Fruit fly (Drosophila melanogaster) whole organism, prepupa: ENCODE measurements around the gene CG10466.

Experiments
- Blimp-1 ChIP-seq: fragments of 200-800 bp; sonication (Bioruptor generic); optimal IDR thresholded peaks from 3 replicates; lab custom pipeline; 2017; ENCODE audit warnings: missing biosample characterization, missing genetic modification characterization, mild to moderate bottlenecking, moderate library complexity, missing genetic modification reagents
- CG10631 ChIP-seq: fragments of 200-800 bp; sonication (Bioruptor generic); optimal IDR thresholded peaks from 2 replicates; lab custom pipeline; 2016; ENCODE audit warnings: missing biosample characterization, missing genetic modification characterization
- CG10669 ChIP-seq: fragments of 200-800 bp; sonication (Bioruptor generic); optimal IDR thresholded peaks from 3 replicates; lab custom pipeline; 2018; ENCODE audit warnings: missing biosample characterization, mild to moderate bottlenecking, missing genetic modification characterization, moderate library complexity
- CG11294 ChIP-seq: fragments of 200-800 bp; sonication (Bioruptor generic); IDR thresholded peaks from 2 replicates; pipeline ENCODE4 v1.3.6; 2022; ENCODE audit warnings: missing biosample characterization, missing genetic modification characterization
- CG11762 ChIP-seq: fragments of 200-800 bp; sonication (Bioruptor generic); optimal IDR thresholded peaks from 3 replicates; lab custom pipeline; 2016; ENCODE audit warnings: missing biosample characterization, missing genetic modification characterization; ENCODE audit not compliant: insufficient read depth
- CG11902 ChIP-seq: fragments of 200-800 bp; sonication (Bioruptor generic); optimal IDR thresholded peaks from 3 replicates; lab custom pipeline; 2016; ENCODE audit warnings: missing biosample characterization, missing genetic modification characterization
- CG15336 ChIP-seq: fragments of 200-800 bp; sonication (Bioruptor generic); IDR thresholded peaks from 2 replicates; pipeline ENCODE4 v1.3.6; 2022; ENCODE audit warnings: missing biosample characterization, missing genetic modification characterization
- CG32006 ChIP-seq: fragments of 200-800 bp; sonication (Bioruptor generic); optimal IDR thresholded peaks from 3 replicates; lab custom pipeline; 2017; ENCODE audit warnings: missing biosample characterization, mild to moderate bottlenecking, missing genetic modification characterization
- CG34406 ChIP-seq: fragments of 200-800 bp; sonication (Bioruptor generic); optimal IDR thresholded peaks from 3 replicates; lab custom pipeline; 2016; ENCODE audit warnings: missing biosample characterization, missing genetic modification characterization
- CG6276 ChIP-seq: fragments of 200-800 bp; sonication (Bioruptor generic); optimal IDR thresholded peaks from 2 replicates; lab custom pipeline; 2017; ENCODE audit warnings: missing biosample characterization, mild to moderate bottlenecking, missing genetic modification characterization
- CG6792 ChIP-seq: fragments of 200-800 bp; sonication (Bioruptor generic); optimal IDR thresholded peaks from 3 replicates; lab custom pipeline; 2016; ENCODE audit warnings: missing biosample characterization, missing genetic modification characterization
- CG7368 ChIP-seq: fragments of 200-800 bp; sonication (Bioruptor generic); optimal IDR thresholded peaks from 3 replicates; lab custom pipeline; 2016; ENCODE audit warnings: missing biosample characterization, missing genetic modification characterization
- CG8319 ChIP-seq: fragments of 200-800 bp; sonication (Bioruptor generic); optimal IDR thresholded peaks from 3 replicates; lab custom pipeline; 2016; ENCODE audit warnings: missing biosample characterization, missing genetic modification characterization
- CG8632 ChIP-seq: fragments of 200-800 bp; sonication (Bioruptor generic); optimal IDR thresholded peaks from 3 replicates; lab custom pipeline; 2016; ENCODE audit warnings: missing biosample characterization, missing genetic modification characterization
- Eip78C ChIP-seq: fragments of 200-800 bp; sonication (Bioruptor generic); peaks from one replicate; lab custom pipeline; 2016; ENCODE audit warnings: missing biosample characterization, missing genetic modification characterization
- Eip93F ChIP-seq: fragments of 200-800 bp; sonication (Bioruptor generic); optimal IDR thresholded peaks from 2 replicates; lab custom pipeline; 2016; ENCODE audit warnings: missing biosample characterization, mild to moderate bottlenecking, missing genetic modification characterization
- Ets21C ChIP-seq: fragments of 200-800 bp; sonication (Bioruptor generic); optimal IDR thresholded peaks from 3 replicates; lab custom pipeline; 2016; ENCODE audit warnings: missing biosample characterization, missing genetic modification characterization
- Gug ChIP-seq: fragments of 200-800 bp; sonication (Bioruptor generic); IDR thresholded peaks from 2 replicates; pipeline ENCODE4 v1.3.6; 2022; ENCODE audit warnings: missing biosample characterization, missing genetic modification characterization
- OdsH ChIP-seq: fragments of 200-800 bp; sonication (Bioruptor generic); optimal IDR thresholded peaks from 3 replicates; lab custom pipeline; 2016; ENCODE audit warnings: missing biosample characterization, missing genetic modification characterization
- Smox ChIP-seq: fragments of 200-800 bp; sonication (Bioruptor generic); optimal IDR thresholded peaks from 3 replicates; lab custom pipeline; 2016; ENCODE audit warnings: missing biosample characterization, missing genetic modification characterization
- Sox15 ChIP-seq: fragments of 200-800 bp; sonication (Bioruptor generic); optimal IDR thresholded peaks from 3 replicates; lab custom pipeline; 2016; ENCODE audit warnings: missing biosample characterization, missing genetic modification characterization
- acj6 ChIP-seq: fragments of 200-800 bp; sonication (Bioruptor generic); optimal IDR thresholded peaks from 3 replicates; lab custom pipeline; 2016; ENCODE audit warnings: missing biosample characterization, missing genetic modification characterization
- cyc ChIP-seq: fragments of 200-800 bp; sonication (Bioruptor generic); optimal IDR thresholded peaks from 3 replicates; lab custom pipeline; 2016; ENCODE audit warnings: missing biosample characterization, missing genetic modification characterization
- dsx ChIP-seq: fragments of 200-800 bp; optimal IDR thresholded peaks from 3 replicates; lab custom pipeline; 2019; ENCODE audit warnings: missing biosample characterization, mild to moderate bottlenecking, missing genetic modification characterization, moderate library complexity; ENCODE audit not compliant: poor library complexity, severe bottlenecking
- eg ChIP-seq: fragments of 200-800 bp; sonication (Bioruptor generic); IDR thresholded peaks from 3 replicates; pipeline ENCODE4 v1.3.6; 2022; ENCODE audit warnings: missing biosample characterization, missing genetic modification characterization
- esn ChIP-seq: fragments of 200-800 bp; sonication (Bioruptor generic); optimal IDR thresholded peaks from 2 replicates; lab custom pipeline; 2016; ENCODE audit warnings: missing biosample characterization, mild to moderate bottlenecking, missing genetic modification characterization, moderate library complexity
- salr ChIP-seq, 2 experiments: fragments of 200-800 bp; sonication (Bioruptor generic); optimal IDR thresholded peaks; 3 replicates each; lab custom pipeline; 2016 to 2018; ENCODE audit warnings: missing biosample characterization in 2 of 2, missing genetic modification characterization in 2 of 2, mild to moderate bottlenecking in 1 of 2
- spab ChIP-seq: fragments of 200-800 bp; sonication (Bioruptor generic); optimal IDR thresholded peaks from 2 replicates; lab custom pipeline; 2017; ENCODE audit warnings: missing biosample characterization, mild to moderate bottlenecking, missing genetic modification characterization, missing genetic modification reagents
- ss ChIP-seq, 2 experiments: fragments of 200-800 bp; sonication (Bioruptor generic); optimal IDR thresholded peaks; 2 replicates in 1 of 2; 3 replicates in 1 of 2; lab custom pipeline; 2017 to 2018; ENCODE audit warnings: mild to moderate bottlenecking in 2 of 2, missing biosample characterization in 2 of 2, missing genetic modification characterization in 2 of 2, moderate library complexity in 1 of 2
- topi ChIP-seq: fragments of 200-800 bp; sonication (Bioruptor generic); optimal IDR thresholded peaks from 3 replicates; lab custom pipeline; 2016; ENCODE audit warnings: missing biosample characterization, missing genetic modification characterization
- vri ChIP-seq: fragments of 200-800 bp; sonication (Bioruptor generic); optimal IDR thresholded peaks from 3 replicates; lab custom pipeline; 2016; ENCODE audit warnings: missing biosample characterization, mild to moderate bottlenecking, missing genetic modification characterization

Gene CG10466

dm6 chr2L:19763773-19764580 lies 27.9 kb upstream of the CG10466 start, which contains the start of gene fbp (continued):
- TF ChIP-seq Gug (GFP tag; lab: Robert Waterston, UW) (peak; percentile 46; the same call in 1 of the 2 replicates), CG11902 (GFP tag; lab: Kevin White, UChicago) (peak; percentile 68), topi (GFP tag; lab: Kevin White, UChicago) (peak; percentile 41), Blimp-1 (GFP tag; lab: Kevin White, UChicago) (peak; percentile 82), CG10631 (GFP tag; lab: Kevin White, UChicago) (peak; percentile 84), CG32006 (peak; percentile 91), eg (GFP tag; lab: Robert Waterston, UW) (peak; percentile 62), esn (GFP tag; lab: Kevin White, UChicago) (peak; percentile 76), CG10669 (GFP tag; lab: Kevin White, UChicago) (peak; percentile 50), CG34406 (GFP tag; lab: Kevin White, UChicago) (peak; percentile 86)

- TF ChIP-seq spab (GFP tag; lab: Kevin White, UChicago) (no peak), Eip93F (GFP tag; lab: Kevin White, UChicago) (no peak), CG11294 (GFP tag; lab: Robert Waterston, UW) (no peak), CG15336 (0 out of 2 replicates have a peak, but pooled peaks have one; percentile 2), CG6276 (GFP tag; lab: Kevin White, UChicago) (peak; percentile 70), CG34406 (GFP tag; lab: Kevin White, UChicago) (no peak), Eip78C (GFP tag; lab: Kevin White, UChicago) (peak; percentile 41), salr (GFP tag; optimal IDR thresholded peaks at IDR 0.05; lab: Kevin White, UChicago) (peak in 1 of 2 experiments; percentile 86), Gug (GFP tag; lab: Robert Waterston, UW) (no peak), topi (GFP tag; lab: Kevin White, UChicago) (no peak), Sox15 (GFP tag; lab: Kevin White, UChicago) (no peak), vri (GFP tag; lab: Kevin White, UChicago) (peak; percentile 23), dsx (GFP tag; lab: Kevin White, UChicago) (no peak), CG8632 (GFP tag; lab: Kevin White, UChicago) (peak; percentile 39)
Measured at dm6 chr2L:19764581-19765136, 27.2 kb upstream of the CG10466 start.

- TF ChIP-seq acj6 (no peak), CG6792 (GFP tag; lab: Kevin White, UChicago) (no peak), CG11902 (GFP tag; lab: Kevin White, UChicago) (no peak), ss (GFP tag; optimal IDR thresholded peaks at IDR 0.05; lab: Kevin White, UChicago) (no peak), CG7368 (GFP tag; lab: Kevin White, UChicago) (no peak), Blimp-1 (GFP tag; lab: Kevin White, UChicago) (no peak), CG34406 (GFP tag; lab: Kevin White, UChicago) (no peak)
Measured at dm6 chr2L:19765406-19765805, 26.5 kb upstream of the CG10466 start.

dm6 chr2L:19768967-19769366 lies 22.9 kb upstream of the CG10466 start, which contains the start of gene bsh:
bsh (minus strand) TSS chr2L:19769067.
- TF ChIP-seq CG8319 (GFP tag; lab: Kevin White, UChicago) (no peak), cyc (GFP tag; lab: Kevin White, UChicago) (no peak), OdsH (no peak), Ets21C (no peak), CG11762 (no peak), acj6 (no peak), eg (GFP tag; lab: Robert Waterston, UW) (no peak), topi (GFP tag; lab: Kevin White, UChicago) (no peak), Smox (GFP tag; lab: Kevin White, UChicago) (no peak)
- TF ChIP-seq, all 60 proteins: peak for 0
